Fruit fly (Drosophila melanogaster) whole organism, adult: ENCODE measurements around the gene CG11658.
A peak's percentile ranks its signal among the peaks of the same experiment; 100 is the strongest.

Experiments
- CG11617 ChIP-seq: fragments of 200-800 bp; sonication (Bioruptor generic); optimal IDR thresholded peaks from 2 replicates; lab custom pipeline; 2017; ENCODE audit warnings: mild to moderate bottlenecking, missing biosample characterization, missing genetic modification reagents, missing genetic modification characterization
- CG12768 ChIP-seq: fragments of 200-800 bp; sonication (Bioruptor generic); optimal IDR thresholded peaks from 2 replicates; lab custom pipeline; 2017; ENCODE audit warnings: missing biosample characterization, missing genetic modification characterization, mild to moderate bottlenecking, moderate library complexity, missing genetic modification reagents
- CG14711 ChIP-seq: fragments of 200-800 bp; sonication (Bioruptor generic); optimal IDR thresholded peaks from 2 replicates; lab custom pipeline; 2018; ENCODE audit warnings: missing biosample characterization, mild to moderate bottlenecking, missing genetic modification characterization, moderate library complexity
- CG1620 ChIP-seq: fragments of 200-800 bp; sonication (Bioruptor generic); optimal IDR thresholded peaks from 2 replicates; lab custom pipeline; 2016; ENCODE audit warnings: missing biosample characterization, missing genetic modification characterization
- CG33017 ChIP-seq: fragments of 200-800 bp; sonication (Bioruptor generic); optimal IDR thresholded peaks from 2 replicates; lab custom pipeline; 2018; ENCODE audit warnings: missing biosample characterization, mild to moderate bottlenecking, missing genetic modification characterization, moderate library complexity
- CG5204 ChIP-seq: fragments of 200-800 bp; sonication (Bioruptor generic); optimal IDR thresholded peaks from 2 replicates; lab custom pipeline; 2016; ENCODE audit warnings: missing biosample characterization, missing genetic modification characterization
- CG7045 ChIP-seq: fragments of 200-800 bp; sonication (Bioruptor generic); optimal IDR thresholded peaks from 2 replicates; lab custom pipeline; 2017; ENCODE audit warnings: missing biosample characterization, mild to moderate bottlenecking, missing genetic modification characterization
- CG7101 ChIP-seq: fragments of 200-800 bp; sonication (Bioruptor generic); optimal IDR thresholded peaks from 2 replicates; lab custom pipeline; 2018; ENCODE audit warnings: missing biosample characterization, mild to moderate bottlenecking, missing genetic modification characterization, moderate library complexity
- Clk ChIP-seq: fragments of 200-800 bp; sonication (Bioruptor generic); optimal IDR thresholded peaks from 2 replicates; lab custom pipeline; 2017; ENCODE audit warnings: missing biosample characterization, missing genetic modification characterization
- Hr96 ChIP-seq: fragments of 200-800 bp; sonication (Bioruptor generic); optimal IDR thresholded peaks from 2 replicates; lab custom pipeline; 2016; ENCODE audit warnings: missing biosample characterization, missing genetic modification characterization
- Mnt ChIP-seq: fragments of 200-800 bp; sonication (Bioruptor generic); optimal IDR thresholded peaks from 2 replicates; lab custom pipeline; 2016; ENCODE audit warnings: missing biosample characterization, mild to moderate bottlenecking, missing genetic modification characterization
- cic ChIP-seq: fragments of 200-800 bp; sonication (Bioruptor generic); optimal IDR thresholded peaks from 2 replicates; lab custom pipeline; 2017; ENCODE audit warnings: missing biosample characterization, mild to moderate bottlenecking, missing genetic modification characterization, moderate library complexity
- cnc ChIP-seq, 2 experiments: fragments of >200 bp; optimal IDR thresholded peaks; 2 replicates each; lab custom pipeline; 2017
- kay ChIP-seq: fragments of 200-800 bp; sonication (Bioruptor generic); peaks from one replicate; lab custom pipeline; 2016; ENCODE audit warnings: missing biosample characterization, missing genetic modification characterization, borderline replicate concordance
- ovo ChIP-seq: fragments of 200-800 bp; sonication (Bioruptor generic); optimal IDR thresholded peaks from 2 replicates; lab custom pipeline; 2016; ENCODE audit warnings: missing biosample characterization, missing genetic modification characterization
- pad ChIP-seq: fragments of 200-800 bp; sonication (Bioruptor generic); optimal IDR thresholded peaks from 3 replicates; lab custom pipeline; 2017; ENCODE audit warnings: missing biosample characterization, missing genetic modification characterization, mild to moderate bottlenecking, moderate library complexity, missing genetic modification reagents
- tj ChIP-seq: fragments of 200-800 bp; sonication (Bioruptor generic); optimal IDR thresholded peaks from 3 replicates; lab custom pipeline; 2017; ENCODE audit warnings: missing biosample characterization, mild to moderate bottlenecking, missing genetic modification characterization, moderate library complexity
- toe ChIP-seq: fragments of 200-800 bp; sonication (Bioruptor generic); optimal IDR thresholded peaks from 2 replicates; lab custom pipeline; 2016; ENCODE audit warnings: missing biosample characterization, missing genetic modification characterization

CG11658 gene

dm6 chr3L:11656189-11656588 lies 52.2 kb downstream of the CG11658 start:
- TF ChIP-seq CG7101 (tag; lab: Kevin White, UChicago) (peak; percentile 66), pad (GFP tag; lab: Kevin White, UChicago) (peak; percentile 10), tj (GFP tag; lab: Kevin White, UChicago) (no peak), Hr96 (GFP tag; lab: Kevin White, UChicago) (peak; percentile 35), kay (GFP tag; lab: Kevin White, UChicago) (no peak), toe (GFP tag; lab: Kevin White, UChicago) (peak; percentile 51), CG5204 (GFP tag; lab: Kevin White, UChicago) (peak; percentile 52), Clk (GFP tag; lab: Kevin White, UChicago) (peak; percentile 40), CG11617 (GFP tag; lab: Kevin White, UChicago) (peak; percentile 1), CG12768 (GFP tag; lab: Kevin White, UChicago) (peak; percentile 75), CG33017 (tag; lab: Kevin White, UChicago) (peak; percentile 77), CG7045 (GFP tag; lab: Kevin White, UChicago) (peak; percentile 64), ovo (GFP tag; lab: Kevin White, UChicago) (no peak), CG14711 (peak; percentile 62), cnc (optimal IDR thresholded peaks at IDR 0.05; lab: Kevin White, UChicago) (no peak), Mnt (GFP tag; lab: Kevin White, UChicago) (peak; percentile 3), CG1620 (GFP tag; lab: Kevin White, UChicago) (no peak), cic (GFP tag; lab: Kevin White, UChicago) (no peak)
